Fruit fly (Drosophila melanogaster): ENCODE measurements around the gene Atg8a.
A peak's percentile ranks its signal among the peaks of the same experiment; 100 is the strongest.

Gene Atg8a

DNA sequence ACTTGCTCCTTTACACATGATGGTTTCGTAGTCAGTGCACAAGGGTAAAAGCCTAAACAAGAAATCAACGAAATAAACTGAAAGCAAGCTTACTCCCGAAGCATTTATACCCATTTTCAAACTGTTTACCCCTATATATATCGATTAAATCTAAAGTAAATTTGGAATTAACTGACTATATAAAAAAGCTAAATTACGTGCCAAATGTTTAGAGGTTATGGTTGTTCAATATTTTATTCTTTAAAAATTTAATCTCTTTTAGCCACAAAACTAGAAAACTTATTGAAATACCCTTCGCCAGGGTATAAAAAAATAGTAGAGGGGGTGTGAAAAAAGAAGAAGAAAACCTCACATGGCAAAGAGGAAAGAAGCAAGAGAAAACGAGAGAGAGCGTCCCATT, 36.3 kb downstream of the Atg8a start (continued):
- TF ChIP-seq D19B (GFP tag; optimal IDR thresholded peaks at IDR 0.05): peak; percentile 95
- peak; percentile 26 for TF ChIP-seq CG8359 (GFP tag; optimal IDR thresholded peaks at IDR 0.05; ENCODE audit: borderline replicate concordance)
- peak; percentile 6 for TF ChIP-seq CG12104 (GFP tag; optimal IDR thresholded peaks at IDR 0.05)
- peak; percentile 75 for TF ChIP-seq dmrt99B (tag; optimal IDR thresholded peaks at IDR 0.05)
- peak; percentile 65 for TF ChIP-seq Hr3 (GFP tag; optimal IDR thresholded peaks at IDR 0.05)
- TF ChIP-seq CG7745 (tag; optimal IDR thresholded peaks at IDR 0.05): no peak
- TF ChIP-seq Spps (tag; optimal IDR thresholded peaks at IDR 0.05): peak; percentile 33
- TF ChIP-seq CG9797 (GFP tag; optimal IDR thresholded peaks at IDR 0.05): no peak
- peak; percentile 43 for TF ChIP-seq ind (GFP tag; optimal IDR thresholded peaks at IDR 0.05)
- TF ChIP-seq CG7556 (GFP tag; optimal IDR thresholded peaks at IDR 0.05): peak; percentile 81
- TF ChIP-seq row (GFP tag; IDR thresholded peaks at IDR 0.05): peak; percentile 81
- no peak for TF ChIP-seq cad (GFP tag; optimal IDR thresholded peaks at IDR 0.05)
- TF ChIP-seq CG3281 (GFP tag; optimal IDR thresholded peaks at IDR 0.05): peak; percentile 58
- 0 out of 2 replicates have a peak, but pooled peaks have one; percentile 11 for TF ChIP-seq danr (GFP tag; IDR thresholded peaks at IDR 0.05)
- no peak for TF ChIP-seq pan (optimal IDR thresholded peaks at IDR 0.05)
- peak in 1 of 2 experiments; percentile 63 for TF ChIP-seq pan (GFP tag; optimal IDR thresholded peaks at IDR 0.05 in 1 of 2, IDR thresholded peaks at IDR 0.05 in 1 of 2)
- TF ChIP-seq ERR (GFP tag; optimal IDR thresholded peaks at IDR 0.05): no peak
- TF ChIP-seq Eip74EF (GFP tag; optimal IDR thresholded peaks at IDR 0.05): peak in 1 of 2 experiments; percentile 27
- peak; percentile 49 for TF ChIP-seq Hand (GFP tag; optimal IDR thresholded peaks at IDR 0.05)
- peak; percentile 10 to 46 for TF ChIP-seq chif (GFP tag; optimal IDR thresholded peaks at IDR 0.05)
- peak in 1 of 2 experiments; percentile 28 for TF ChIP-seq Trl (optimal IDR thresholded peaks at IDR 0.05)
- peak; percentile 15 for TF ChIP-seq Trl (GFP tag; optimal IDR thresholded peaks at IDR 0.05)
- no peak for TF ChIP-seq Scr (GFP tag; IDR thresholded peaks at IDR 0.05; ENCODE audit: partially characterized antibody)
- peak; percentile 21 for TF ChIP-seq CG9817 (tag; optimal IDR thresholded peaks at IDR 0.05)
- peak; percentile 46 for TF ChIP-seq CG1602 (GFP tag; optimal IDR thresholded peaks at IDR 0.05)
- peak; percentile 63 for TF ChIP-seq Blimp-1 (GFP tag; optimal IDR thresholded peaks at IDR 0.05)
- no peak for TF ChIP-seq hkb (optimal IDR thresholded peaks at IDR 0.05)
- TF ChIP-seq hkb (GFP tag; IDR thresholded peaks at IDR 0.05): peak; percentile 67
- TF ChIP-seq CG1603 (tag; optimal IDR thresholded peaks at IDR 0.05): peak; percentile 22
- TF ChIP-seq Meics (GFP tag; optimal IDR thresholded peaks at IDR 0.05): peak; percentile 66
- TF ChIP-seq disco-r (GFP tag; optimal IDR thresholded peaks at IDR 0.05): peak; percentile 27
- peak; percentile 66 for TF ChIP-seq Oli (tag; optimal IDR thresholded peaks at IDR 0.05)
- peak; percentile 16 for TF ChIP-seq CG12155 (GFP tag; optimal IDR thresholded peaks at IDR 0.05)
- peak; percentile 24 for TF ChIP-seq Atf-2 (GFP tag; optimal IDR thresholded peaks at IDR 0.05)
- TF ChIP-seq phol (tag; optimal IDR thresholded peaks at IDR 0.05): peak; percentile 65
- TF ChIP-seq CG17361 (GFP tag; IDR thresholded peaks at IDR 0.05): peak; percentile 66; the same call in 2 of the 3 replicates
- no peak for TF ChIP-seq rib (GFP tag; IDR thresholded peaks at IDR 0.05)
- TF ChIP-seq Fer3 (tag; optimal IDR thresholded peaks at IDR 0.05): peak; percentile 67
- peak; percentile 16 for TF ChIP-seq Fer2 (tag; optimal IDR thresholded peaks at IDR 0.05)
- 0 out of 3 replicates have a peak, but pooled peaks have one; percentile 16 for TF ChIP-seq B-H1 (GFP tag; IDR thresholded peaks at IDR 0.05)
- peak; percentile 53 for TF ChIP-seq ATbp (GFP tag; optimal IDR thresholded peaks at IDR 0.05)
- TF ChIP-seq PHDP (tag; optimal IDR thresholded peaks at IDR 0.05): peak; percentile 68
- TF ChIP-seq slbo (GFP tag; IDR thresholded peaks at IDR 0.05): peak; percentile 49
- TF ChIP-seq dysf (GFP tag; IDR thresholded peaks at IDR 0.05): peak; percentile 68; the same call in 2 of the 3 replicates
- TF ChIP-seq CG8924 (tag; optimal IDR thresholded peaks at IDR 0.05): peak; percentile 80
- TF ChIP-seq CG17568 (GFP tag; optimal IDR thresholded peaks at IDR 0.05): peak; percentile 10
- peak; percentile 34 for TF ChIP-seq fd3F (GFP tag; optimal IDR thresholded peaks at IDR 0.05)
- TF ChIP-seq CG2120 (GFP tag; optimal IDR thresholded peaks at IDR 0.05): peak; percentile 74
- peak; percentile 22 for TF ChIP-seq CG18476 (GFP tag; optimal IDR thresholded peaks at IDR 0.05)
- peak; percentile 59 for TF ChIP-seq CG6689 (GFP tag; IDR thresholded peaks at IDR 0.05)
- peak; percentile 29 for TF ChIP-seq odd (GFP tag; optimal IDR thresholded peaks at IDR 0.05)
